Fruit fly (Drosophila melanogaster): ENCODE results near the gene CG42853.

Gene CG42853

dm6 chr3L:18086754-18087685, 34.8 kb downstream of the CG42853 start, which contains the start of gene CG34253:
TSS of gene CG34253 (minus strand) at chr3L:18087320.
- no peak for TF ChIP-seq CG17801 (GFP tag; optimal IDR thresholded peaks at IDR 0.05; ENCODE audit: partially characterized antibody)

dm6 chr3L:18083994-18084393, 37.8 kb downstream of the CG42853 start:
- TF ChIP-seq CG17801 (GFP tag; optimal IDR thresholded peaks at IDR 0.05; ENCODE audit: partially characterized antibody) = no peak

dm6 chr3L:18083402-18083801, 38.4 kb downstream of the CG42853 start:
- no peak for TF ChIP-seq CG17801 (GFP tag; optimal IDR thresholded peaks at IDR 0.05; ENCODE audit: partially characterized antibody)

- TF ChIP-seq CG17801 (GFP tag; optimal IDR thresholded peaks at IDR 0.05; ENCODE audit: partially characterized antibody) = no peak
These were observed 39.8 kb downstream of the CG42853 start for dm6 chr3L:18081957-18082356.

- no peak for TF ChIP-seq CG17801 (GFP tag; optimal IDR thresholded peaks at IDR 0.05; ENCODE audit: partially characterized antibody)
These were observed 40.3 kb downstream of the CG42853 start for dm6 chr3L:18081494-18081893.

- TF ChIP-seq CG17801 (GFP tag; optimal IDR thresholded peaks at IDR 0.05; ENCODE audit: partially characterized antibody) = no peak
These were observed 41.9 kb downstream of the CG42853 start for dm6 chr3L:18079610-18080497.

dm6 chr3L:18079123-18079522, 42.7 kb downstream of the CG42853 start:
- no peak for TF ChIP-seq CG17801 (GFP tag; optimal IDR thresholded peaks at IDR 0.05; ENCODE audit: partially characterized antibody)

dm6 chr3L:18078614-18079013, 43.2 kb downstream of the CG42853 start:
- no peak for TF ChIP-seq CG17801 (GFP tag; optimal IDR thresholded peaks at IDR 0.05; ENCODE audit: partially characterized antibody)

dm6 chr3L:18077649-18078417, 44.0 kb downstream of the CG42853 start:
- peak; percentile 52 for TF ChIP-seq CG17801 (GFP tag; optimal IDR thresholded peaks at IDR 0.05; ENCODE audit: partially characterized antibody)

- TF ChIP-seq CG17801 (GFP tag; optimal IDR thresholded peaks at IDR 0.05; ENCODE audit: partially characterized antibody) = no peak
These were observed 45.1 kb downstream of the CG42853 start for dm6 chr3L:18076649-18077048.

- no peak for TF ChIP-seq CG17801 (GFP tag; optimal IDR thresholded peaks at IDR 0.05; ENCODE audit: partially characterized antibody)
These were observed 45.9 kb downstream of the CG42853 start for dm6 chr3L:18075853-18076252.

dm6 chr3L:18074988-18075387, 46.8 kb downstream of the CG42853 start:
- TF ChIP-seq CG17801 (GFP tag; optimal IDR thresholded peaks at IDR 0.05; ENCODE audit: partially characterized antibody) = no peak

- TF ChIP-seq CG17801 (GFP tag; optimal IDR thresholded peaks at IDR 0.05; ENCODE audit: partially characterized antibody) = no peak
These were observed 48.1 kb downstream of the CG42853 start, which contains the start of gene CG44004 for dm6 chr3L:18073559-18074134. TSS of gene CG44004 (minus strand) at chr3L:18073863.

dm6 chr3L:18072023-18072422, 49.8 kb downstream of the CG42853 start, which contains the start of gene CG44005:
TSS of gene CG44005 (minus strand) at chr3L:18072123.
- TF ChIP-seq CG17801 (GFP tag; optimal IDR thresholded peaks at IDR 0.05; ENCODE audit: partially characterized antibody) = no peak

All from ovary, adult (tissue).